Fruit fly (Drosophila melanogaster): ENCODE data around the gene CG3008.

The CG3008 gene

dm6 chr2L:4893612-4894011 lies 10.5 kb downstream of the CG3008 start:
- TF ChIP-seq fru (GFP tag; optimal IDR thresholded peaks at IDR 0.05) (no peak), Rel (GFP tag; optimal IDR thresholded peaks at IDR 0.05) (no peak), Rel (tag; optimal IDR thresholded peaks at IDR 0.05) (no peak), lola (GFP tag; optimal IDR thresholded peaks at IDR 0.05) (no peak), GATAd (GFP tag; optimal IDR thresholded peaks at IDR 0.05) (no peak), rgr (GFP tag; optimal IDR thresholded peaks at IDR 0.05) (no peak), psq (GFP tag; optimal IDR thresholded peaks at IDR 0.05) (no peak), dsf (GFP tag; optimal IDR thresholded peaks at IDR 0.05; ENCODE audit: borderline replicate concordance) (no peak), woc (GFP tag; optimal IDR thresholded peaks at IDR 0.05) (no peak), OdsH (GFP tag; optimal IDR thresholded peaks at IDR 0.05) (no peak), usp (GFP tag; optimal IDR thresholded peaks at IDR 0.05) (no peak), Sp1 (GFP tag; optimal IDR thresholded peaks at IDR 0.05) (no peak), ey (GFP tag; optimal IDR thresholded peaks at IDR 0.05) (no peak), tai (GFP tag; optimal IDR thresholded peaks at IDR 0.05) (no peak), CG32264 (GFP tag; optimal IDR thresholded peaks at IDR 0.05) (no peak), jim (GFP tag; optimal IDR thresholded peaks at IDR 0.05) (no peak), Vsx2 (GFP tag; optimal IDR thresholded peaks at IDR 0.05; ENCODE audit: partially characterized antibody) (no peak), Myc (optimal IDR thresholded peaks at IDR 0.05) (no peak)

DNA sequence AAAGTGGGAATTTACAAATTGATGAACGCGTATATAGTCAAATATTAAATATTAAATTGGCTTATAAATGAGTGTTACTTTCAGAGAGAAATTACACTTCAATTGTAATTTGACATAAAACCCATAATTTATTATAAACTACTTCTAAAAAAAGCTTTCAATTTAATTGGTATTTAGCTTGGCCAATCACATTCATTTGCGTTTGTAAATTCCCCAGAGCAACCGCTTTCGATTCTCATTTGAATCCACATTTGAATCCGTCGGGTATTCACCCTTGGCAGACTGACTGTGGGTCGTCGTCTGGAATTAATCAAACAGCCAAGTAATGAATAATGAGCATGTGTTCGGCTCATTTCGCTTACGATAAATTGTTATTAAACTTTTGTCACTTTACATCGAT lies 12.8 kb downstream of the CG3008 start:
- TF ChIP-seq Rel (GFP tag; optimal IDR thresholded peaks at IDR 0.05): no peak
- TF ChIP-seq Rel (tag; optimal IDR thresholded peaks at IDR 0.05): peak; percentile 74
- TF ChIP-seq Dfd (GFP tag; optimal IDR thresholded peaks at IDR 0.05): no peak

DNA sequence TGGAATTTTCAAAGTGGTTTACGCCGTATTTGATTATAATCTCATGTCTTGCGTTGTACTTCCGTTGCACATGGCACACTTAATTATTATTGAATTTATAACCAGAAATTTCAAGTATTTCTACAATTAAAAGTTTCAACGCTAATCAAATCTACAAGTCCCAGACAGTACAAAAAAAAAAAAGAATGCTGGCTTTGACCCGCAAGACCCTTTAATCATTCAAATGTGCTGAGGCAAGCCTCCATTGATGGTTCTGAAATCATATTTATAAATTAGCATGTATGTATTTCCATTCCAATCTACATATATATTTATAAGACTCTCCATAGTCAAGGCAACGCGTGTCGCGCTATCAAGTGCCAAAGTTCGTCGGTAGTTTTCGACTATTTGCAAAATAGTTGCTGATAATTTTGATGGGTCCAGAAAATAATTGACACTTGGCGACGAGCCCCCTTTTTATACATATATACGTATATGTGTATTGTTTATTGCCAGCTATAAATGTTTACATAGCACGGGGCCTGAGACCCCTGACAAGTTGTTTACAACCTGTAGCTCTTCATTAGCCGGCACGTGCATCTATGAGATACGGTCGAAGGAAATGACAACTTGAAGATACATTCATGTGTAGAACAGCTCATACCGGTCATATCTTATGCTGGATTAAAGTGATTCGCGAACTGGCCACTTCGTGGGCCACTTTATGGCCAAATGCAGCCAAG lies 13.5 kb downstream of the CG3008 start:
- TF ChIP-seq dl (GFP tag; optimal IDR thresholded peaks at IDR 0.05; ENCODE audit: insufficient read depth in 1 of 2, partially characterized antibody in 2 of 2) (no peak), Abd-B (GFP tag; optimal IDR thresholded peaks at IDR 0.05) (no peak), OdsH (GFP tag; optimal IDR thresholded peaks at IDR 0.05) (no peak), Myc (optimal IDR thresholded peaks at IDR 0.05) (no peak), Hnf4 (GFP tag; optimal IDR thresholded peaks at IDR 0.05) (no peak), psq (GFP tag; optimal IDR thresholded peaks at IDR 0.05) (no peak)

dm6 chr2L:4898165-4898564 lies 15.1 kb downstream of the CG3008 start:
- no peak for TF ChIP-seq ey (GFP tag; optimal IDR thresholded peaks at IDR 0.05)
- TF ChIP-seq tai (GFP tag; optimal IDR thresholded peaks at IDR 0.05): no peak
- TF ChIP-seq sage (GFP tag; optimal IDR thresholded peaks at IDR 0.05): no peak
- no peak for TF ChIP-seq CG32264 (GFP tag; optimal IDR thresholded peaks at IDR 0.05)
- TF ChIP-seq Abd-B (GFP tag; optimal IDR thresholded peaks at IDR 0.05): no peak
- TF ChIP-seq CG9705 (GFP tag; optimal IDR thresholded peaks at IDR 0.05): no peak
- no peak for TF ChIP-seq Jra (GFP tag; optimal IDR thresholded peaks at IDR 0.05)
- TF ChIP-seq h (GFP tag; optimal IDR thresholded peaks at IDR 0.05): no peak
- no peak for TF ChIP-seq jim (GFP tag; optimal IDR thresholded peaks at IDR 0.05)
- no peak for TF ChIP-seq Sp1 (GFP tag; optimal IDR thresholded peaks at IDR 0.05)
- no peak for TF ChIP-seq br (GFP tag; optimal IDR thresholded peaks at IDR 0.05)
- no peak for TF ChIP-seq CrebA (GFP tag; optimal IDR thresholded peaks at IDR 0.05; ENCODE audit: borderline replicate concordance)
- no peak for TF ChIP-seq Hr83 (GFP tag; optimal IDR thresholded peaks at IDR 0.05; ENCODE audit: poor library complexity, severe bottlenecking)
- no peak for TF ChIP-seq GATAd (GFP tag; optimal IDR thresholded peaks at IDR 0.05)
- no peak for TF ChIP-seq dmrt93B (GFP tag; optimal IDR thresholded peaks at IDR 0.05)

DNA sequence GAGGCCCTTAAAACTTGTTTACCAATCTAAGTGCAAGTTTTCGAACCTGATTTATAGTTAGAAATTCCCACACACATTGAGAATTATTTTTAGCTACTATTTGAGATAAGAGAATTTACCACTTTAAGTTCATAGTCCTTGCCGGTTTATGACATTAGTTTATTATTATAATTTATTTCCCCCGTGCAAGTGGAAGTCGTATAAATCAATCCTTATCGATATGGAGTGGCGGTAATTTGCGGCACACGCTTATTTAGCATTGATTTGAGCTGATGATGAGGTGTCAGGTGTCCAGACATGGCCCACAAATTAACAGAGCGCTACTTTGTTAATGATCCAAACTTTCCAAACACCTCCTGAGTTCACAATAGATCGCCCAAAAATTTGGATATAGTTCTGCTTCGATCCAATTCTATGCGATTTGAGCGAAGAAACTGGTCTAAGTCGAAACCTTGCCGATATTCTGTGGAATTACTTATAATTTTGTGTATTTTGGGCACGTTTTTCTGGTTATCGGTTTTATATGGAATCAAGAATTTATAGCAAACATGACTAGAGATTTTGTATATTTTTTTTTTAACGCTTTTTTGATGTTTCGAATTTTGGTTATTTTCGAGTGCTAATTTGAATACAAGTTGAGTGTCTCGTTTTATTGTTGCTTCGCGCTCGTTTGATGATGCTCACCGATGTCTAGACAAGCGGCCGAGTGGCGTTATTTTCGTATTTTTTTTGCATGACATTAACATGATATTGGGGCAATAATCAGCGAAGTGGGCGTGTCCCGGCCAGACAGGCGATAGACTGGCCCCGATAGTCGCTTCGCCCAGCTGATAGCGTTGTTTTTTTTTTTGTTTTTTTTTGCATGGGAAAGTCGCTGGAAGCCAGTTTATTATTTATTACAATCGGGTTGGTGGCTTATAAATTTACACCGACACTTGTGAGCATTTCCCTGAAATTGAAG lies 16.8 kb downstream of the CG3008 start:
- TF ChIP-seq dsf (GFP tag; optimal IDR thresholded peaks at IDR 0.05; ENCODE audit: borderline replicate concordance): no peak
- no peak for TF ChIP-seq Rel (GFP tag; optimal IDR thresholded peaks at IDR 0.05)
- TF ChIP-seq Rel (tag; optimal IDR thresholded peaks at IDR 0.05): peak; percentile 26
- peak; percentile 32 for TF ChIP-seq Vsx2 (GFP tag; optimal IDR thresholded peaks at IDR 0.05; ENCODE audit: partially characterized antibody)
- TF ChIP-seq Hr83 (GFP tag; optimal IDR thresholded peaks at IDR 0.05; ENCODE audit: poor library complexity, severe bottlenecking): peak; percentile 40
- TF ChIP-seq brk (GFP tag; optimal IDR thresholded peaks at IDR 0.05): no peak
- TF ChIP-seq br (GFP tag; optimal IDR thresholded peaks at IDR 0.05): no peak

Measured in whole organism, wandering third instar larva.